Worm (Caenorhabditis elegans): ENCODE data around the gene pho-10.

DNA sequence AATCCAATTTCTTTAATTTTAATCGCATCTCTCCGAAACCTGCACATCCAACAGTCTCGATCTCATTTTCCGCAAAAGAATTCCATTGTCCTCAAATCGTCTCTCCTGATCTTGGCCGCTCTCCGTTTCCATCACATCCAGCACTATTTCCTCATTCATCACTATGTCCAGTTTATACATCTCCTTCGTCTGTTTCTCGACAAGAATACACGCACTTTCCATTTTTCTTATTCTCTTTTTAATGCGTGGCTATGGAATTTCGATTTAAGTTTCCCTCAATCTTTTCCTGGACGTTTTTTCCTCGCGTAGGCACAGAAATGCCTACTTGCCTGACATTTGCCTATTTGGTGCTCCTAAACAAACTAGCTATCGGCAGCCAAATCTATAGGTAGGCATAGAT, 40.6 kb downstream of the pho-10 start:
- TF ChIP-seq him-1 (tag; optimal IDR thresholded peaks at IDR 0.05) (no peak), dao-5 (tag; optimal IDR thresholded peaks at IDR 0.05) (no peak)

Data from whole organism, L4/young adult.